Fruit fly (Drosophila melanogaster): Measurements from ENCODE around the gene Oat.

Gene Oat

dm6 chr3L:19655923-19656322 lies 6.3 kb upstream of the Oat start (continued):
- TF ChIP-seq chif (GFP tag; optimal IDR thresholded peaks at IDR 0.05) = peak in 1 of 2 experiments; percentile 23
- TF ChIP-seq CG2199 (GFP tag; IDR thresholded peaks at IDR 0.05) = no peak
- peak; percentile 35 for TF ChIP-seq gsb-n (tag; optimal IDR thresholded peaks at IDR 0.05)
- TF ChIP-seq CG5180 (GFP tag; optimal IDR thresholded peaks at IDR 0.05) = peak; percentile 56
- TF ChIP-seq otp (GFP tag; IDR thresholded peaks at IDR 0.05) = no peak
- no peak for TF ChIP-seq Dfd (GFP tag; optimal IDR thresholded peaks at IDR 0.05)
- TF ChIP-seq sim (GFP tag; IDR thresholded peaks at IDR 0.05) = 0 out of 2 replicates have a peak, but pooled peaks have one; percentile 12
- TF ChIP-seq CG10366 (GFP tag; IDR thresholded peaks at IDR 0.05) = peak; percentile 20; the same call in 1 of the 2 replicates
- 0 out of 2 replicates have a peak, but pooled peaks have one; percentile 13 for TF ChIP-seq CG9215 (GFP tag; IDR thresholded peaks at IDR 0.05)
- TF ChIP-seq CG18619 (GFP tag; optimal IDR thresholded peaks at IDR 0.05) = peak; percentile 36
- peak; percentile 49 for TF ChIP-seq lab (GFP tag; optimal IDR thresholded peaks at IDR 0.05)
- no peak for TF ChIP-seq cad (GFP tag; optimal IDR thresholded peaks at IDR 0.05)
- peak; percentile 33 for TF ChIP-seq CG11398 (GFP tag; optimal IDR thresholded peaks at IDR 0.05)
- no peak; the same call in 2 of the 3 replicates for TF ChIP-seq CG11456 (GFP tag; IDR thresholded peaks at IDR 0.05)
- no peak for TF ChIP-seq CG16813 (GFP tag; IDR thresholded peaks at IDR 0.05; ENCODE audit: partially characterized antibody)
- TF ChIP-seq trh (GFP tag; optimal IDR thresholded peaks at IDR 0.05) = peak; percentile 15
- TF ChIP-seq tx (GFP tag; optimal IDR thresholded peaks at IDR 0.05) = no peak
- TF ChIP-seq ind (GFP tag; optimal IDR thresholded peaks at IDR 0.05) = peak; percentile 40
- no peak for TF ChIP-seq ham (GFP tag; IDR thresholded peaks at IDR 0.05)
- TF ChIP-seq ssp (GFP tag; IDR thresholded peaks at IDR 0.05) = 0 out of 2 replicates have a peak, but pooled peaks have one; percentile 21
- no peak for TF ChIP-seq zen2 (GFP tag; IDR thresholded peaks at IDR 0.05; ENCODE audit: partially characterized antibody)
- peak; percentile 79 for TF ChIP-seq Sox100B (GFP tag; optimal IDR thresholded peaks at IDR 0.05)
- TF ChIP-seq grn (GFP tag; optimal IDR thresholded peaks at IDR 0.05) = no peak
- no peak for TF ChIP-seq Dek (tag; optimal IDR thresholded peaks at IDR 0.05)
- TF ChIP-seq lilli (GFP tag; optimal IDR thresholded peaks at IDR 0.05) = peak; percentile 8
- peak; percentile 22; the same call in 1 of the 4 replicates for TF ChIP-seq Gug (GFP tag; IDR thresholded peaks at IDR 0.05)
- no peak for TF ChIP-seq Tbp (GFP tag; optimal IDR thresholded peaks at IDR 0.05)
- no peak for TF ChIP-seq zfh2 (GFP tag; optimal IDR thresholded peaks at IDR 0.05)
- no peak for TF ChIP-seq CG3995 (GFP tag; optimal IDR thresholded peaks at IDR 0.05)
- peak; percentile 24 for TF ChIP-seq CG9817 (tag; optimal IDR thresholded peaks at IDR 0.05)
- no peak for TF ChIP-seq fu2 (GFP tag; optimal IDR thresholded peaks at IDR 0.05)
- TF ChIP-seq phol (tag; optimal IDR thresholded peaks at IDR 0.05) = peak; percentile 64
- no peak for TF ChIP-seq CG43689 (GFP tag; IDR thresholded peaks at IDR 0.05)
- no peak for TF ChIP-seq Usf (GFP tag; optimal IDR thresholded peaks at IDR 0.05)
- no peak for TF ChIP-seq ERR (GFP tag; optimal IDR thresholded peaks at IDR 0.05)
- no peak for TF ChIP-seq pho (GFP tag; optimal IDR thresholded peaks at IDR 0.05)
- peak; percentile 25 for TF ChIP-seq CG8359 (GFP tag; optimal IDR thresholded peaks at IDR 0.05; ENCODE audit: borderline replicate concordance)
- TF ChIP-seq Blimp-1 (GFP tag; optimal IDR thresholded peaks at IDR 0.05) = peak; percentile 64
- 0 out of 2 replicates have a peak, but pooled peaks have one; percentile 19 for TF ChIP-seq seq (GFP tag; IDR thresholded peaks at IDR 0.05)
- TF ChIP-seq CG9609 (GFP tag; optimal IDR thresholded peaks at IDR 0.05) = no peak
- no peak for TF ChIP-seq CG2129 (GFP tag; IDR thresholded peaks at IDR 0.05; ENCODE audit: partially characterized antibody)
- TF ChIP-seq stc (GFP tag; IDR thresholded peaks at IDR 0.05) = peak; percentile 55
- no peak for TF ChIP-seq CG7928 (GFP tag; optimal IDR thresholded peaks at IDR 0.05)
- peak; percentile 50 for TF ChIP-seq Rfx (GFP tag; IDR thresholded peaks at IDR 0.05)
- no peak for TF ChIP-seq sc (optimal IDR thresholded peaks at IDR 0.05)
- TF ChIP-seq sc (GFP tag; optimal IDR thresholded peaks at IDR 0.05) = peak; percentile 54
- peak; percentile 86 for TF ChIP-seq Med (GFP tag)
- peak; percentile 33 for TF ChIP-seq CG4328 (GFP tag; optimal IDR thresholded peaks at IDR 0.05)
- TF ChIP-seq HLH4C (GFP tag; IDR thresholded peaks at IDR 0.05; ENCODE audit: partially characterized antibody) = no peak
- TF ChIP-seq CG12104 (GFP tag; optimal IDR thresholded peaks at IDR 0.05) = peak; percentile 59
- no peak for TF ChIP-seq pan (optimal IDR thresholded peaks at IDR 0.05)
- TF ChIP-seq pan (GFP tag; optimal IDR thresholded peaks at IDR 0.05 in 1 of 2, IDR thresholded peaks at IDR 0.05 in 1 of 2) = peak in 1 of 2 experiments; percentile 48

All from whole organism, embryonic.